Worm (Caenorhabditis elegans): Measurements from ENCODE around the gene ncx-9.

ncx-9 gene

ce11 chrV:4980094-4980493, 15.0 kb downstream of the ncx-9 start:
- TF ChIP-seq Y55F3AM.14 (GFP tag; optimal IDR thresholded peaks at IDR 0.05) (no peak), ceh-16 (tag; optimal IDR thresholded peaks at IDR 0.05) (no peak), R02D3.7 (tag; optimal IDR thresholded peaks at IDR 0.05) (no peak), aly-2 (tag; optimal IDR thresholded peaks at IDR 0.05) (no peak), alr-1 (tag; optimal IDR thresholded peaks at IDR 0.05) (no peak), zag-1 (tag; optimal IDR thresholded peaks at IDR 0.05) (no peak), nhr-10 (tag; optimal IDR thresholded peaks at IDR 0.05) (no peak), ztf-4 (tag; optimal IDR thresholded peaks at IDR 0.05) (no peak), nhr-11 (tag; optimal IDR thresholded peaks at IDR 0.05) (no peak), sma-3 (GFP tag; optimal IDR thresholded peaks at IDR 0.05) (no peak), nhr-12 (tag; optimal IDR thresholded peaks at IDR 0.05) (no peak), peb-1 (tag; optimal IDR thresholded peaks at IDR 0.05) (no peak), F13H6.1 (tag; optimal IDR thresholded peaks at IDR 0.05) (no peak), lin-13 (GFP tag; optimal IDR thresholded peaks at IDR 0.05) (no peak), lin-11 (tag; optimal IDR thresholded peaks at IDR 0.05) (no peak), skn-1 (tag; optimal IDR thresholded peaks at IDR 0.05) (no peak), nhr-6 (tag; optimal IDR thresholded peaks at IDR 0.05) (no peak), ceh-82 (tag; optimal IDR thresholded peaks at IDR 0.05) (no peak), ama-1 (optimal IDR thresholded peaks at IDR 0.05) (no peak)

- TF ChIP-seq ceh-82 (tag; optimal IDR thresholded peaks at IDR 0.05) (no peak), nhr-12 (tag; optimal IDR thresholded peaks at IDR 0.05) (no peak), ztf-11 (tag; optimal IDR thresholded peaks at IDR 0.05) (no peak), ama-1 (optimal IDR thresholded peaks at IDR 0.05) (no peak), dmd-4 (tag; optimal IDR thresholded peaks at IDR 0.05) (no peak)
These were observed 16.0 kb downstream of the ncx-9 start, which contains the start of gene srsx-11 for ce11 chrV:4979060-4979459. Gene srsx-11 (minus strand): TSS chrV:4979160.

- no peak for TF ChIP-seq ztf-4 (tag; optimal IDR thresholded peaks at IDR 0.05)
- no peak for TF ChIP-seq ZK546.5 (tag; optimal IDR thresholded peaks at IDR 0.05)
- no peak for TF ChIP-seq ceh-82 (tag; optimal IDR thresholded peaks at IDR 0.05)
- TF ChIP-seq lin-13 (GFP tag; optimal IDR thresholded peaks at IDR 0.05): no peak
- no peak for TF ChIP-seq snpc-4 (tag; optimal IDR thresholded peaks at IDR 0.05)
- TF ChIP-seq skn-1 (tag; optimal IDR thresholded peaks at IDR 0.05): no peak
- no peak for TF ChIP-seq nhr-129 (tag; optimal IDR thresholded peaks at IDR 0.05)
- TF ChIP-seq mab-5 (tag; optimal IDR thresholded peaks at IDR 0.05): no peak
- no peak for TF ChIP-seq ceh-16 (tag; optimal IDR thresholded peaks at IDR 0.05)
- no peak for TF ChIP-seq elt-1 (tag; optimal IDR thresholded peaks at IDR 0.05)
- no peak for TF ChIP-seq gmeb-1 (tag; optimal IDR thresholded peaks at IDR 0.05)
- no peak for TF ChIP-seq peb-1 (tag; optimal IDR thresholded peaks at IDR 0.05)
- no peak for TF ChIP-seq mdl-1 (tag; optimal IDR thresholded peaks at IDR 0.05)
- TF ChIP-seq nhr-237 (tag; optimal IDR thresholded peaks at IDR 0.05): no peak
- TF ChIP-seq unc-39 (tag; optimal IDR thresholded peaks at IDR 0.05): no peak
- TF ChIP-seq nhr-12 (tag; optimal IDR thresholded peaks at IDR 0.05): no peak
- TF ChIP-seq sma-3 (GFP tag; optimal IDR thresholded peaks at IDR 0.05): no peak
- TF ChIP-seq egl-27 (tag; optimal IDR thresholded peaks at IDR 0.05): no peak
- no peak for TF ChIP-seq lsy-2 (tag; optimal IDR thresholded peaks at IDR 0.05)
These were observed 17.5 kb downstream of the ncx-9 start for ce11 chrV:4977539-4977938.

- TF ChIP-seq dmd-4 (tag; optimal IDR thresholded peaks at IDR 0.05) (no peak), nhr-129 (tag; optimal IDR thresholded peaks at IDR 0.05) (no peak), mab-5 (tag; optimal IDR thresholded peaks at IDR 0.05) (no peak), mbf-1 (tag; optimal IDR thresholded peaks at IDR 0.05) (no peak), F13H6.1 (tag; optimal IDR thresholded peaks at IDR 0.05) (no peak), nhr-11 (tag; optimal IDR thresholded peaks at IDR 0.05) (no peak), blmp-1 (tag; optimal IDR thresholded peaks at IDR 0.05; ENCODE audit: insufficient read depth) (no peak), ztf-4 (tag; optimal IDR thresholded peaks at IDR 0.05) (no peak), zag-1 (tag; optimal IDR thresholded peaks at IDR 0.05) (no peak), sma-9 (GFP tag; optimal IDR thresholded peaks at IDR 0.05) (no peak), sma-9 (tag; optimal IDR thresholded peaks at IDR 0.05) (no peak), ceh-82 (tag; optimal IDR thresholded peaks at IDR 0.05) (no peak), ZK546.5 (tag; optimal IDR thresholded peaks at IDR 0.05) (no peak), unc-62 (GFP tag; optimal IDR thresholded peaks at IDR 0.05) (no peak), mdl-1 (tag; optimal IDR thresholded peaks at IDR 0.05) (no peak), nhr-12 (tag; optimal IDR thresholded peaks at IDR 0.05) (no peak)
These were observed 19.9 kb downstream of the ncx-9 start, which contains the start of gene F26G5.1 for ce11 chrV:4975140-4975539. Gene F26G5.1 (plus strand): TSS chrV:4975478.
